Worm (Caenorhabditis elegans) whole organism, late embryonic: ENCODE measurements around the gene nyn-3.

ENCODE experiments used
- fkh-10 ChIP-seq: fragments of 150-350 bp; optimal IDR thresholded peaks from 2 replicates; lab custom pipeline; 2014; ENCODE audit warnings: missing biosample characterization, missing genetic modification reagents, missing genetic modification characterization
- hlh-13 ChIP-seq: fragments of 200-800 bp; sonication (Bioruptor generic); optimal IDR thresholded peaks from 2 replicates; lab custom pipeline; 2018; ENCODE audit warnings: mild to moderate bottlenecking, missing genetic modification characterization, missing compliant biosample characterization
- pqm-1 ChIP-seq: sonication (generic microtip); optimal IDR thresholded peaks from 2 replicates; lab custom pipeline; 2016; ENCODE audit warnings: missing genetic modification characterization, missing compliant biosample characterization

- TF ChIP-seq fkh-10 (GFP tag; lab: Kevin White, UChicago) (no peak), hlh-13 (GFP tag; lab: Kevin White, UChicago) (no peak), pqm-1 (tag; lab: Kevin White, UChicago) (no peak)
Measured at ce11 chrII:6311888-6312287, 19.5 kb upstream of the nyn-3 start.
